Worm (Caenorhabditis elegans) whole organism, late embryonic: ENCODE measurements around the gene srtx-1.

Experiments used
- C08G9.2 ChIP-seq: sonication (generic microtip); optimal IDR thresholded peaks from 2 replicates; lab custom pipeline; 2016; ENCODE audit warnings: mild to moderate bottlenecking, missing genetic modification characterization, moderate library complexity, missing compliant biosample characterization
- C38D4.7 ChIP-seq: fragments of 200-800 bp; sonication (Bioruptor generic); optimal IDR thresholded peaks from 2 replicates; lab custom pipeline; 2018; ENCODE audit warnings: mild to moderate bottlenecking, missing genetic modification characterization, moderate library complexity, missing compliant biosample characterization
- F13H6.1 ChIP-seq: sonication (generic microtip); optimal IDR thresholded peaks from 2 replicates; lab custom pipeline; 2016; ENCODE audit warnings: missing genetic modification characterization, missing compliant biosample characterization
- K02D7.2 ChIP-seq: sonication (generic microtip); optimal IDR thresholded peaks from 2 replicates; lab custom pipeline; 2017; ENCODE audit warnings: mild to moderate bottlenecking, missing genetic modification characterization, missing compliant biosample characterization
- T23F11.4 ChIP-seq: fragments of 200-800 bp; sonication (Bioruptor generic); optimal IDR thresholded peaks from 2 replicates; lab custom pipeline; 2018; ENCODE audit warnings: mild to moderate bottlenecking, missing genetic modification characterization, missing compliant biosample characterization
- Y22D7AL.16 ChIP-seq: sonication (generic microtip); optimal IDR thresholded peaks from 2 replicates; lab custom pipeline; 2016; ENCODE audit warnings: missing genetic modification characterization, missing compliant biosample characterization
- ahr-1 ChIP-seq: sonication (generic microtip); optimal IDR thresholded peaks from 2 replicates; lab custom pipeline; 2016; ENCODE audit warnings: missing genetic modification characterization, missing compliant biosample characterization
- ama-1 ChIP-seq: fragments of 150-350 bp; optimal IDR thresholded peaks from 2 replicates; lab custom pipeline; 2014
- ceh-14 ChIP-seq: sonication (generic microtip); optimal IDR thresholded peaks from 2 replicates; lab custom pipeline; 2016; ENCODE audit warnings: missing genotype, missing genetic modification characterization, missing compliant biosample characterization
- ceh-19 ChIP-seq: fragments of 200-800 bp; sonication (Bioruptor generic); optimal IDR thresholded peaks from 2 replicates; lab custom pipeline; 2018; ENCODE audit warnings: mild to moderate bottlenecking, missing genetic modification characterization, missing compliant biosample characterization
- ceh-2 ChIP-seq: sonication (generic microtip); optimal IDR thresholded peaks from 2 replicates; lab custom pipeline; 2016; ENCODE audit warnings: missing genotype, missing genetic modification characterization, missing compliant biosample characterization
- ceh-30 ChIP-seq: fragments of 150-350 bp; optimal IDR thresholded peaks from 2 replicates; lab custom pipeline; 2014; ENCODE audit warnings: missing biosample characterization, missing genetic modification characterization
- ceh-31 ChIP-seq: sonication (generic microtip); optimal IDR thresholded peaks from 2 replicates; lab custom pipeline; 2016; ENCODE audit warnings: missing genetic modification characterization, missing compliant biosample characterization
- ceh-48 ChIP-seq: sonication (generic microtip); optimal IDR thresholded peaks from 2 replicates; lab custom pipeline; 2016; ENCODE audit warnings: missing genetic modification characterization, inconsistent platforms, missing compliant biosample characterization
- ceh-9 ChIP-seq: sonication (generic microtip); optimal IDR thresholded peaks from 2 replicates; lab custom pipeline; 2016; ENCODE audit warnings: mild to moderate bottlenecking, missing genetic modification characterization, inconsistent platforms, missing compliant biosample characterization
- che-1 ChIP-seq: sonication (generic microtip); optimal IDR thresholded peaks from 2 replicates; lab custom pipeline; 2016; ENCODE audit warnings: mild to moderate bottlenecking, missing genetic modification characterization, missing compliant biosample characterization
- dmd-4 ChIP-seq: sonication (generic microtip); optimal IDR thresholded peaks from 2 replicates; lab custom pipeline; 2016; ENCODE audit warnings: borderline replicate concordance, missing genetic modification characterization, missing compliant biosample characterization
- elt-2 ChIP-seq: sonication (generic microtip); optimal IDR thresholded peaks from 2 replicates; lab custom pipeline; 2016; ENCODE audit warnings: missing genetic modification reagents, missing genetic modification characterization, missing compliant biosample characterization
- elt-4 ChIP-seq: sonication (generic microtip); optimal IDR thresholded peaks from 2 replicates; lab custom pipeline; 2016; ENCODE audit warnings: missing genetic modification characterization, missing compliant biosample characterization
- eyg-1 ChIP-seq: sonication (generic microtip); optimal IDR thresholded peaks from 2 replicates; lab custom pipeline; 2016; ENCODE audit warnings: missing genotype, missing genetic modification characterization, missing compliant biosample characterization
- fax-1 ChIP-seq: sonication (generic microtip); optimal IDR thresholded peaks from 2 replicates; lab custom pipeline; 2016; ENCODE audit warnings: missing genotype, missing genetic modification characterization, missing compliant biosample characterization
- fkh-10 ChIP-seq: fragments of 150-350 bp; optimal IDR thresholded peaks from 2 replicates; lab custom pipeline; 2014; ENCODE audit warnings: missing biosample characterization, missing genetic modification reagents, missing genetic modification characterization
- hlh-30 ChIP-seq: sonication (generic microtip); optimal IDR thresholded peaks from 2 replicates; lab custom pipeline; 2017; ENCODE audit warnings: antibody characterized with exemption, missing genetic modification characterization, missing compliant biosample characterization; ENCODE audit not compliant: insufficient read depth
- lim-6 ChIP-seq: sonication (generic microtip); optimal IDR thresholded peaks from 2 replicates; lab custom pipeline; 2016; ENCODE audit warnings: missing genetic modification characterization, missing compliant biosample characterization
- lin-11 ChIP-seq: fragments of 200-800 bp; sonication (Bioruptor generic); optimal IDR thresholded peaks from 2 replicates; lab custom pipeline; 2018; ENCODE audit warnings: mild to moderate bottlenecking, missing genetic modification characterization, missing compliant biosample characterization
- madf-2 ChIP-seq: sonication (generic microtip); optimal IDR thresholded peaks from 2 replicates; lab custom pipeline; 2017; ENCODE audit warnings: missing genetic modification characterization, missing compliant biosample characterization
- mec-3 ChIP-seq: sonication (generic microtip); optimal IDR thresholded peaks from 2 replicates; lab custom pipeline; 2016; ENCODE audit warnings: borderline replicate concordance, missing genetic modification characterization, missing compliant biosample characterization
- odd-2 ChIP-seq: sonication (generic microtip); optimal IDR thresholded peaks from 2 replicates; lab custom pipeline; 2017; ENCODE audit warnings: antibody characterized with exemption, mild to moderate bottlenecking, missing genetic modification characterization, missing compliant biosample characterization
- pag-3 ChIP-seq: sonication (generic microtip); optimal IDR thresholded peaks from 2 replicates; lab custom pipeline; 2016; ENCODE audit warnings: missing compliant biosample characterization, missing genetic modification characterization, borderline replicate concordance
- pat-9 ChIP-seq: fragments of 200-800 bp; sonication (Bioruptor generic); optimal IDR thresholded peaks from 2 replicates; lab custom pipeline; 2018; ENCODE audit warnings: mild to moderate bottlenecking, missing genetic modification characterization, moderate library complexity, missing compliant biosample characterization
- pax-1 ChIP-seq: fragments of 150-350 bp; optimal IDR thresholded peaks from 2 replicates; lab custom pipeline; 2014; ENCODE audit warnings: missing biosample characterization, missing genetic modification characterization
- pha-4 ChIP-seq: fragments of 150-350 bp; optimal IDR thresholded peaks from 2 replicates; lab custom pipeline; 2018; ENCODE audit warnings: missing biosample characterization, missing genetic modification reagents, missing genetic modification characterization
- pqm-1 ChIP-seq: sonication (generic microtip); optimal IDR thresholded peaks from 2 replicates; lab custom pipeline; 2016; ENCODE audit warnings: missing genetic modification characterization, missing compliant biosample characterization
- pros-1 ChIP-seq: fragments of 150-350 bp; optimal IDR thresholded peaks from 2 replicates; lab custom pipeline; 2014; ENCODE audit warnings: missing biosample characterization, missing genetic modification reagents, missing genetic modification characterization
- rnt-1 ChIP-seq: sonication (generic microtip); optimal IDR thresholded peaks from 2 replicates; lab custom pipeline; 2016; ENCODE audit warnings: missing genetic modification characterization, missing compliant biosample characterization
- sox-2 ChIP-seq: fragments of 200-800 bp; sonication (Bioruptor generic); IDR thresholded peaks from 2 replicates; pipeline ENCODE4 v1.3.6; 2022; ENCODE audit warnings: missing genetic modification reagents, missing genetic modification characterization, missing compliant biosample characterization
- syd-9 ChIP-seq: sonication (generic microtip); optimal IDR thresholded peaks from 2 replicates; lab custom pipeline; 2016; ENCODE audit warnings: mild to moderate bottlenecking, missing genetic modification characterization, moderate library complexity, missing compliant biosample characterization
- tbx-7 ChIP-seq: sonication (generic microtip); optimal IDR thresholded peaks from 2 replicates; lab custom pipeline; 2016; ENCODE audit warnings: missing genotype, missing genetic modification characterization, missing compliant biosample characterization
- unc-55 ChIP-seq: sonication (generic microtip); optimal IDR thresholded peaks from 2 replicates; lab custom pipeline; 2017; ENCODE audit warnings: missing biosample characterization, missing genetic modification reagents, missing genetic modification characterization
- unc-86 ChIP-seq: sonication (generic microtip); optimal IDR thresholded peaks from 2 replicates; lab custom pipeline; 2016; ENCODE audit warnings: missing genetic modification characterization, missing compliant biosample characterization

Gene srtx-1

ce11 chrIV:7439377-7439776, 18.4 kb downstream of the srtx-1 start:
- TF ChIP-seq pag-3 (tag; lab: Kevin White, UChicago) = no peak
- TF ChIP-seq lin-11 (tag; lab: Kevin White, UChicago) = no peak
- no peak for TF ChIP-seq ceh-9 (tag; lab: Kevin White, UChicago)
- TF ChIP-seq syd-9 (tag; lab: Kevin White, UChicago) = no peak
- TF ChIP-seq lim-6 (tag; lab: Kevin White, UChicago) = no peak
- no peak for TF ChIP-seq rnt-1 (tag; lab: Kevin White, UChicago)
- no peak for TF ChIP-seq elt-4
- no peak for TF ChIP-seq hlh-30
- TF ChIP-seq unc-86 = no peak
- TF ChIP-seq pax-1 (tag; lab: Kevin White, UChicago) = no peak
- TF ChIP-seq ceh-14 (tag; lab: Kevin White, UChicago) = no peak
- TF ChIP-seq mec-3 = no peak
- no peak for TF ChIP-seq sox-2
- TF ChIP-seq pqm-1 = no peak
- no peak for TF ChIP-seq tbx-7
- no peak for TF ChIP-seq madf-2 (tag; lab: Kevin White, UChicago)
- TF ChIP-seq T23F11.4 (GFP tag; lab: Kevin White, UChicago) = no peak
- no peak for TF ChIP-seq dmd-4 (tag; lab: Kevin White, UChicago)
- TF ChIP-seq, all 69 proteins: peak for 0

- TF ChIP-seq elt-2 (peak; percentile 86), lin-11 (tag; lab: Kevin White, UChicago) (no peak)
Observed at ce11 chrIV:7440238-7440637, 19.2 kb downstream of the srtx-1 start.

ce11 chrIV:7445236-7445635, 24.2 kb downstream of the srtx-1 start, which contains the start of gene valv-1:
valv-1 (minus strand) TSS chrIV:7445336.
- TF ChIP-seq ama-1 (lab: Kevin White, UChicago) (no peak), fax-1 (no peak), pros-1 (tag; lab: Kevin White, UChicago) (no peak), madf-2 (tag; lab: Kevin White, UChicago) (no peak), unc-55 (GFP tag; lab: Kevin White, UChicago) (no peak), ahr-1 (tag; lab: Kevin White, UChicago) (no peak), unc-86 (no peak), pat-9 (no peak), C38D4.7 (GFP tag; lab: Kevin White, UChicago) (no peak), pha-4 (tag; lab: Kevin White, UChicago) (no peak), F13H6.1 (no peak), T23F11.4 (GFP tag; lab: Kevin White, UChicago) (no peak), ceh-19 (GFP tag; lab: Kevin White, UChicago) (no peak), pax-1 (tag; lab: Kevin White, UChicago) (no peak), ceh-31 (tag; lab: Kevin White, UChicago) (no peak), che-1 (no peak), fkh-10 (GFP tag; lab: Kevin White, UChicago) (no peak), Y22D7AL.16 (tag; lab: Kevin White, UChicago) (no peak)

ce11 chrIV:7445995-7446394, 25.0 kb downstream of the srtx-1 start, which contains the start of gene B0496.1:
B0496.1 (plus strand) TSS chrIV:7446295.
- TF ChIP-seq ceh-48 (tag; lab: Kevin White, UChicago) (no peak), C08G9.2 (tag; lab: Kevin White, UChicago) (no peak), ceh-2 (tag; lab: Kevin White, UChicago) (no peak), odd-2 (tag; lab: Kevin White, UChicago) (no peak), ceh-9 (tag; lab: Kevin White, UChicago) (no peak), F13H6.1 (no peak), eyg-1 (tag; lab: Kevin White, UChicago) (no peak), hlh-30 (no peak), ceh-30 (tag; lab: Kevin White, UChicago) (no peak), K02D7.2 (tag; lab: Kevin White, UChicago) (no peak), ceh-19 (GFP tag; lab: Kevin White, UChicago) (no peak)
